Fruit fly (Drosophila melanogaster) whole organism, pupa: ENCODE results near the gene mRpL16.

ENCODE experiments used
- CG10348 ChIP-seq: fragments of 200-800 bp; sonication (Bioruptor generic); IDR thresholded peaks from 2 replicates; pipeline ENCODE4 v1.3.6; 2022; ENCODE audit warnings: missing biosample characterization, missing genetic modification characterization
- CG15710 ChIP-seq: fragments of 200-800 bp; sonication (Bioruptor generic); optimal IDR thresholded peaks from 2 replicates; lab custom pipeline; 2018; ENCODE audit warnings: missing biosample characterization, mild to moderate bottlenecking, missing genetic modification characterization, moderate library complexity
- CG17806 ChIP-seq: fragments of 200-800 bp; sonication (Bioruptor generic); optimal IDR thresholded peaks from 2 replicates; lab custom pipeline; 2018; ENCODE audit warnings: missing biosample characterization, mild to moderate bottlenecking, missing genetic modification characterization, moderate library complexity
- CG34367 ChIP-seq: fragments of 200-800 bp; sonication (Bioruptor generic); optimal IDR thresholded peaks from 2 replicates; lab custom pipeline; 2018; ENCODE audit warnings: missing biosample characterization, mild to moderate bottlenecking, missing genetic modification characterization
- CG8301 ChIP-seq: fragments of 200-800 bp; sonication (Bioruptor generic); optimal IDR thresholded peaks from 2 replicates; lab custom pipeline; 2018; ENCODE audit warnings: missing biosample characterization, mild to moderate bottlenecking, missing genetic modification characterization
- D1 ChIP-seq: fragments of 200-800 bp; sonication (Bioruptor generic); optimal IDR thresholded peaks from 2 replicates; lab custom pipeline; 2018; ENCODE audit warnings: missing biosample characterization, mild to moderate bottlenecking, missing genetic modification characterization, moderate library complexity
- gl ChIP-seq: fragments of 200-800 bp; sonication (Bioruptor generic); optimal IDR thresholded peaks from 2 replicates; lab custom pipeline; 2018; ENCODE audit warnings: missing biosample characterization, mild to moderate bottlenecking, missing genetic modification characterization
- rn ChIP-seq: fragments of 200-800 bp; sonication (Bioruptor generic); IDR thresholded peaks from 2 replicates; pipeline ENCODE4 v1.3.6; 2022; ENCODE audit warnings: missing biosample characterization, missing genetic modification characterization

DNA sequence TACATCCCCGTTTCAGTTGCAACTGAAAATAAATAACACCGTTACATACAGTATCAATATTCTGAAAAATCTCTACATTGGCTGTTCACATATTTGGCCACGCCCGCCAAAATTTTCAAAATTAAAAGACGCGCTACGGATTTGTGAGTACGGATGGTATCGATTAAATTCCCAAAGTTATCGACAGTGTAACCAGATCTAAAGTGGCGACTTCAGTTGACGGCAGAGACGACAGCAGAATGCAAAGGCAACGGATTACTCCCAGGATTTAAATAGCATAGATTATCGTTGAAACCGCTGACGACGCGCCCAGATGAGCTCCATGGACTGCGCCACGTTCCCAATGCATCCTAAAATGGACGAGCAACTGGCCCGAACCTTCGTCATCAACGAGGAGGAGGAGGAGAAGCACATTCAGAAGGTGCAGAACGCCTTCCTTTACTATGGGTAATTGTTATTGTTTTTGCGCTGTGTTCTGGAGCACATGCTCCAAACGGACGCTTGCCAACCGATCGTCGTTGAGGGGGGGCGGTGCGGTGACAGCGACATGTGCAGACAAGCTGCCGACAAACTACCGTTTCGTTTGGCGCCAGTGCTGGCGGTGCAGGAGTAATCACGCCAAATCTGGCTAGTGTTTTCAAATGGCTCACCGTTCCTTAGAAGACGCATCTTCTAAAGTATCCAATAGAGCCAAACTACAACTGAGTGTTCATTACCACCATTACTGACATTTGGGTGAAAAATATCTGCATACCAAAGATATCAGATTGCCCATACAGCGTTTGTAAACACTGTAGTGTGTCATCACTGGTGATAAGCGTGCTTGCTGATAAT, 37.6 kb downstream of the mRpL16 start, which contains the start of gene CG11596:
- TF ChIP-seq D1 (tag; lab: Kevin White, UChicago) = no peak
- TF ChIP-seq CG10348 = no peak
- TF ChIP-seq CG8301 (tag; lab: Kevin White, UChicago) = no peak
- no peak for TF ChIP-seq gl (tag; lab: Kevin White, UChicago)
- TF ChIP-seq CG34367 (tag; lab: Kevin White, UChicago) = no peak
- TF ChIP-seq CG15710 (tag; lab: Kevin White, UChicago) = no peak
- TF ChIP-seq CG17806 (tag; lab: Kevin White, UChicago) = no peak
- no peak for TF ChIP-seq rn (GFP tag; lab: Robert Waterston, UW)
